Worm (Caenorhabditis elegans) whole organism, L1 larva: ENCODE data around the gene clec-58.

Experiments used
- blmp-1 ChIP-seq: fragments of 150-350 bp; optimal IDR thresholded peaks from 2 replicates; lab custom pipeline; 2014; ENCODE audit warnings: missing biosample characterization, missing genetic modification characterization
- pqm-1 ChIP-seq: sonication (generic microtip); optimal IDR thresholded peaks from 3 replicates; lab custom pipeline; 2017; ENCODE audit warnings: missing biosample characterization, missing genetic modification characterization
- snpc-4 ChIP-seq: fragments of 150-350 bp; optimal IDR thresholded peaks from 2 replicates; lab custom pipeline; 2014; ENCODE audit warnings: missing biosample characterization, missing genetic modification characterization

- TF ChIP-seq pqm-1 (tag; lab: Kevin White, UChicago) = no peak
- no peak for TF ChIP-seq blmp-1
- no peak for TF ChIP-seq snpc-4 (tag; lab: Kevin White, UChicago)
Observed at ce11 chrII:10513377-10513776, 37.4 kb upstream of the clec-58 start.
